Worm (Caenorhabditis elegans) whole organism, mixed stage, embryonic: ENCODE data around the gene ZK177.1.

ENCODE experiments used
- drap-1 ChIP-seq: fragments of 200-800 bp; sonication (Bioruptor generic); optimal IDR thresholded peaks from 3 replicates; lab custom pipeline; 2018; ENCODE audit warnings: mild to moderate bottlenecking, missing genetic modification characterization, missing compliant biosample characterization
- lsy-2 ChIP-seq: fragments of 150-350 bp; optimal IDR thresholded peaks from 2 replicates; lab custom pipeline; 2014; ENCODE audit warnings: missing biosample characterization, missing genetic modification characterization
- nhr-76 ChIP-seq: sonication (generic microtip); optimal IDR thresholded peaks from 2 replicates; lab custom pipeline; 2017; ENCODE audit warnings: missing biosample characterization, missing genetic modification characterization

ce11 chrII:5544145-5544515 lies 16.2 kb downstream of the ZK177.1 start:
- TF ChIP-seq drap-1 (GFP tag; lab: Kevin White, UChicago) (no peak), nhr-76 (tag; lab: Kevin White, UChicago) (no peak), lsy-2 (tag; lab: Kevin White, UChicago) (no peak)
